Fruit fly (Drosophila melanogaster) whole organism, embryonic: ENCODE data around the gene CG13315.

Experiments used
- Abd-B ChIP-seq: fragments of 200-800 bp; sonication (Bioruptor generic); optimal IDR thresholded peaks from 2 replicates; lab custom pipeline; 2018; ENCODE audit warnings: missing biosample characterization, mild to moderate bottlenecking, missing genetic modification characterization, moderate library complexity
- CG1024 ChIP-seq: fragments of 200-800 bp; sonication (Bioruptor generic); IDR thresholded peaks from 2 replicates; pipeline ENCODE4 v1.3.6; 2022; ENCODE audit warnings: missing biosample characterization, missing genetic modification characterization
- CG10979 ChIP-seq: fragments of 200-800 bp; sonication (Bioruptor generic); optimal IDR thresholded peaks from 2 replicates; lab custom pipeline; 2018; ENCODE audit warnings: missing biosample characterization, mild to moderate bottlenecking, missing genetic modification characterization, moderate library complexity
- CG11085 ChIP-seq: fragments of 200-800 bp; sonication (Bioruptor generic); IDR thresholded peaks from 2 replicates; pipeline ENCODE4 v1.3.6; 2022; ENCODE audit warnings: missing biosample characterization, missing genetic modification characterization
- CG11723 ChIP-seq: fragments of 200-800 bp; sonication (Bioruptor generic); optimal IDR thresholded peaks from 2 replicates; lab custom pipeline; 2017; ENCODE audit warnings: missing biosample characterization, mild to moderate bottlenecking, missing genetic modification characterization
- CG12769 ChIP-seq: fragments of 200-800 bp; sonication (Bioruptor generic); optimal IDR thresholded peaks from 2 replicates; lab custom pipeline; 2019; ENCODE audit warnings: missing biosample characterization, mild to moderate bottlenecking, missing genetic modification characterization, moderate library complexity
- CG13123 ChIP-seq: fragments of 200-800 bp; sonication (Bioruptor generic); optimal IDR thresholded peaks from 2 replicates; lab custom pipeline; 2016; ENCODE audit warnings: missing biosample characterization, missing genetic modification characterization
- CG1529 ChIP-seq: fragments of 200-800 bp; sonication (Bioruptor generic); optimal IDR thresholded peaks from 3 replicates; lab custom pipeline; 2018; ENCODE audit warnings: missing biosample characterization, missing genetic modification characterization
- CG1603 ChIP-seq: fragments of 200-800 bp; sonication (Bioruptor generic); optimal IDR thresholded peaks from 2 replicates; lab custom pipeline; 2019; ENCODE audit warnings: missing biosample characterization, mild to moderate bottlenecking, missing genetic modification characterization, moderate library complexity
- CG16779 ChIP-seq: fragments of 200-800 bp; sonication (Bioruptor generic); IDR thresholded peaks from 2 replicates; pipeline ENCODE4 v1.3.6; 2022; ENCODE audit warnings: missing biosample characterization, missing genetic modification characterization
- CG16815 ChIP-seq: fragments of 200-800 bp; sonication (Bioruptor generic); optimal IDR thresholded peaks from 3 replicates; lab custom pipeline; 2017; ENCODE audit warnings: missing biosample characterization, mild to moderate bottlenecking, missing genetic modification characterization
- CG17328 ChIP-seq: fragments of 200-800 bp; sonication (Bioruptor generic); IDR thresholded peaks from 2 replicates; pipeline ENCODE4 v1.3.6; 2022; ENCODE audit warnings: missing biosample characterization, missing genetic modification characterization
- CG17568 ChIP-seq: fragments of 200-800 bp; sonication (Bioruptor generic); optimal IDR thresholded peaks from 2 replicates; lab custom pipeline; 2018; ENCODE audit warnings: missing biosample characterization, mild to moderate bottlenecking, missing genetic modification characterization, moderate library complexity
- CG18599 ChIP-seq: fragments of 200-800 bp; sonication (Bioruptor generic); optimal IDR thresholded peaks from 3 replicates; lab custom pipeline; 2017; ENCODE audit warnings: missing biosample characterization, missing genetic modification characterization, mild to moderate bottlenecking, moderate library complexity, missing genetic modification reagents
- CG31441 ChIP-seq: fragments of 200-800 bp; sonication (Bioruptor generic); IDR thresholded peaks from 2 replicates; pipeline ENCODE4 v1.3.6; 2022; ENCODE audit warnings: missing biosample characterization, missing genetic modification characterization
- CG32772 ChIP-seq: fragments of 200-800 bp; sonication (Bioruptor generic); IDR thresholded peaks from 2 replicates; pipeline ENCODE4 v1.3.6; 2022; ENCODE audit warnings: missing biosample characterization, missing genetic modification characterization
- CG3407 ChIP-seq: fragments of 200-800 bp; sonication (Bioruptor generic); optimal IDR thresholded peaks from 2 replicates; lab custom pipeline; 2018; ENCODE audit warnings: missing biosample characterization, mild to moderate bottlenecking, missing genetic modification characterization
- CG4617 ChIP-seq: fragments of 200-800 bp; sonication (Bioruptor generic); optimal IDR thresholded peaks from 3 replicates; lab custom pipeline; 2016; ENCODE audit warnings: missing biosample characterization, missing genetic modification characterization, borderline replicate concordance
- CG6272 ChIP-seq: fragments of 200-800 bp; sonication (Bioruptor generic); IDR thresholded peaks from 2 replicates; pipeline ENCODE4 v1.3.6; 2022; ENCODE audit warnings: missing biosample characterization, missing genetic modification characterization
- CG6765 ChIP-seq: fragments of 200-800 bp; sonication (Bioruptor generic); optimal IDR thresholded peaks from 3 replicates; lab custom pipeline; 2017; ENCODE audit warnings: missing biosample characterization, mild to moderate bottlenecking, missing genetic modification characterization
- Doc3 ChIP-seq: fragments of 200-800 bp; sonication (Bioruptor generic); IDR thresholded peaks from 3 replicates; pipeline ENCODE4 v1.3.6; 2022; ENCODE audit warnings: missing biosample characterization, missing genetic modification characterization; ENCODE audit not compliant: partially characterized antibody
- Dp ChIP-seq: fragments of 200-800 bp; sonication (Bioruptor generic); optimal IDR thresholded peaks from 2 replicates; lab custom pipeline; 2018; ENCODE audit warnings: missing biosample characterization, mild to moderate bottlenecking, missing genetic modification characterization, moderate library complexity
- E2f1 ChIP-seq: fragments of 200-800 bp; sonication (Bioruptor generic); IDR thresholded peaks from 2 replicates; pipeline ENCODE4 v1.3.6; 2022; ENCODE audit warnings: missing biosample characterization, missing genetic modification characterization
- H15 ChIP-seq: fragments of 200-800 bp; sonication (Bioruptor generic); IDR thresholded peaks from 3 replicates; pipeline ENCODE4 v1.3.6; 2022; ENCODE audit warnings: missing biosample characterization, missing genetic modification characterization
- Hand ChIP-seq: fragments of 200-800 bp; sonication (Bioruptor generic); optimal IDR thresholded peaks from 2 replicates; lab custom pipeline; 2017; ENCODE audit warnings: mild to moderate bottlenecking, missing biosample characterization, missing genetic modification reagents, missing genetic modification characterization
- Lpt ChIP-seq: fragments of >200 bp; optimal IDR thresholded peaks from 2 replicates; lab custom pipeline; 2018; ENCODE audit warnings: missing biosample characterization, missing genetic modification characterization
- Mrtf ChIP-seq: fragments of 200-800 bp; sonication (Bioruptor generic); IDR thresholded peaks from 3 replicates; pipeline ENCODE4 v1.3.6; 2022; ENCODE audit warnings: missing biosample characterization, missing genetic modification characterization
- Myb ChIP-seq: fragments of 200-800 bp; sonication (Bioruptor generic); optimal IDR thresholded peaks from 2 replicates; lab custom pipeline; 2016; ENCODE audit warnings: missing biosample characterization, missing genetic modification characterization
- NFAT ChIP-seq: fragments of 200-800 bp; sonication (Bioruptor generic); IDR thresholded peaks from 2 replicates; pipeline ENCODE4 v1.3.6; 2022; ENCODE audit warnings: missing biosample characterization, missing genetic modification characterization
- Nf-YC ChIP-seq: fragments of 200-800 bp; optimal IDR thresholded peaks from 3 replicates; lab custom pipeline; 2019; ENCODE audit warnings: missing biosample characterization, mild to moderate bottlenecking, missing genetic modification characterization, moderate library complexity
- Oaz ChIP-seq: fragments of 200-800 bp; sonication (Bioruptor generic); IDR thresholded peaks from 2 replicates; pipeline ENCODE4 v1.3.6; 2022; ENCODE audit warnings: missing biosample characterization, missing genetic modification characterization
- Opbp ChIP-seq: fragments of 200-800 bp; sonication (Bioruptor generic); IDR thresholded peaks from 3 replicates; pipeline ENCODE4 v1.3.6; 2022; ENCODE audit warnings: missing biosample characterization, missing genetic modification characterization; ENCODE audit not compliant: partially characterized antibody
- Optix ChIP-seq: fragments of 200-800 bp; sonication (Bioruptor generic); IDR thresholded peaks from 3 replicates; pipeline ENCODE4 v1.3.6; 2022; ENCODE audit warnings: missing biosample characterization, missing genetic modification characterization
- Pdp1 ChIP-seq, 2 experiments: fragments of 200-800 bp; sonication (Bioruptor generic); optimal IDR thresholded peaks; 3 replicates each; lab custom pipeline; 2016; ENCODE audit warnings: missing biosample characterization in 2 of 2, missing genetic modification characterization in 2 of 2, mild to moderate bottlenecking in 1 of 2, moderate library complexity in 1 of 2
- Poxn ChIP-seq: fragments of 200-800 bp; sonication (Bioruptor generic); IDR thresholded peaks from 2 replicates; pipeline ENCODE4 v1.3.6; 2022; ENCODE audit warnings: missing biosample characterization, missing genetic modification characterization
- Ptx1 ChIP-seq: fragments of 200-800 bp; sonication (Bioruptor generic); IDR thresholded peaks from 2 replicates; pipeline ENCODE4 v1.3.6; 2022; ENCODE audit warnings: missing biosample characterization, missing genetic modification characterization
- Rfx ChIP-seq: fragments of 200-800 bp; sonication (Bioruptor generic); IDR thresholded peaks from 2 replicates; pipeline ENCODE4 v1.3.6; 2022; ENCODE audit warnings: missing biosample characterization, missing genetic modification characterization
- Rx ChIP-seq: fragments of 200-800 bp; sonication (Bioruptor generic); IDR thresholded peaks from 2 replicates; pipeline ENCODE4 v1.3.6; 2022; ENCODE audit warnings: missing biosample characterization, missing genetic modification characterization
- Six4 ChIP-seq: fragments of 200-800 bp; sonication (Bioruptor generic); optimal IDR thresholded peaks from 2 replicates; lab custom pipeline; 2016; ENCODE audit warnings: missing biosample characterization, missing genetic modification characterization
- TFAM ChIP-seq: fragments of 200-800 bp; sonication (Bioruptor generic); optimal IDR thresholded peaks from 2 replicates; lab custom pipeline; 2017; ENCODE audit warnings: missing biosample characterization, missing genetic modification characterization, inconsistent platforms
- amos ChIP-seq: fragments of 200-800 bp; sonication (Bioruptor generic); IDR thresholded peaks from 2 replicates; pipeline ENCODE4 v1.3.6; 2022; ENCODE audit warnings: missing biosample characterization, missing genetic modification characterization; ENCODE audit not compliant: partially characterized antibody
- aop ChIP-seq: fragments of 200-800 bp; sonication (Bioruptor generic); IDR thresholded peaks from 2 replicates; pipeline ENCODE4 v1.3.6; 2022; ENCODE audit warnings: missing biosample characterization, missing genetic modification characterization
- danr ChIP-seq: fragments of 200-800 bp; sonication (Bioruptor generic); IDR thresholded peaks from 2 replicates; pipeline ENCODE4 v1.3.6; 2022; ENCODE audit warnings: missing biosample characterization, missing genetic modification characterization
- gem ChIP-seq: fragments of 200-800 bp; sonication (Bioruptor generic); optimal IDR thresholded peaks from 2 replicates; lab custom pipeline; 2019; ENCODE audit warnings: missing biosample characterization, mild to moderate bottlenecking, missing genetic modification characterization, moderate library complexity
- kah ChIP-seq: fragments of 200-800 bp; sonication (Bioruptor generic); optimal IDR thresholded peaks from 2 replicates; lab custom pipeline; 2018; ENCODE audit warnings: missing biosample characterization, mild to moderate bottlenecking, missing genetic modification characterization
- kni ChIP-seq: fragments of 200-800 bp; sonication (Bioruptor generic); optimal IDR thresholded peaks from 3 replicates; lab custom pipeline; 2017; ENCODE audit warnings: mild to moderate bottlenecking, missing biosample characterization, missing genetic modification reagents, missing genetic modification characterization
- mld ChIP-seq: fragments of 200-800 bp; sonication (Bioruptor generic); IDR thresholded peaks from 3 replicates; pipeline ENCODE4 v1.3.6; 2022; ENCODE audit warnings: missing biosample characterization, missing genetic modification characterization; ENCODE audit not compliant: partially characterized antibody
- odd ChIP-seq: fragments of 200-800 bp; sonication (Bioruptor generic); optimal IDR thresholded peaks from 2 replicates; lab custom pipeline; 2017; ENCODE audit warnings: missing biosample characterization, mild to moderate bottlenecking, missing genetic modification characterization
- pita ChIP-seq: fragments of 200-800 bp; sonication (Bioruptor generic); optimal IDR thresholded peaks from 2 replicates; lab custom pipeline; 2017; ENCODE audit warnings: missing biosample characterization, mild to moderate bottlenecking, missing genetic modification characterization
- stwl ChIP-seq: fragments of 200-800 bp; sonication (Bioruptor generic); optimal IDR thresholded peaks from 3 replicates; lab custom pipeline; 2018; ENCODE audit warnings: missing biosample characterization, mild to moderate bottlenecking, missing genetic modification characterization, moderate library complexity
- tio ChIP-seq: fragments of 200-800 bp; sonication (Bioruptor generic); optimal IDR thresholded peaks from 2 replicates; lab custom pipeline; 2017; ENCODE audit warnings: missing biosample characterization, missing genetic modification characterization, inconsistent platforms
- vfl ChIP-seq: fragments of 200-800 bp; sonication (Bioruptor generic); optimal IDR thresholded peaks from 2 replicates; lab custom pipeline; 2016; ENCODE audit warnings: missing biosample characterization, missing genetic modification characterization

Gene CG13315

DNA sequence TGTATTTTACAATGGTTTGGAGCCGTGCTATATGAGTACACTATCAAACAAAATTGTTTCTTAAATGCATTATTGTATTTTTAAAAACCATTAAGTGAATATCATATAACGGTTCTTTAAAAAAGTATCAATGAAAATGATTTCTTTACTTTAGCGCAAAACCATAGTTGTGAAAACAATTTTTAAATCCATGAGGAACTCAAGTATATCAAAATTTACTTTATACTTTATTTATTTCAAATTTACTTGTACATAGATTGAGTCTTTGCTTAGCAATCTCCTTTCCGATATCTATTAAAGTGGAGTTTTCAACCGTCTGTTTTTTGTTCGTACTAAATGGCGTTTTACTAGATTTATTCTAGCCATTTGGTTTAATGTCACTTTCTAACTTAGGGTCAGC, 49.6 kb upstream of the CG13315 start, which contains the start of gene Argk2 (continued):
- peak; percentile 69 for TF ChIP-seq Myb (GFP tag; lab: Kevin White, UChicago)
- TF ChIP-seq gem (tag; lab: Kevin White, UChicago) = peak; percentile 17
- no peak for TF ChIP-seq CG12769 (tag; lab: Kevin White, UChicago)
- TF ChIP-seq CG1024 (GFP tag; lab: Robert Waterston, UW) = no peak
- TF ChIP-seq stwl (tag; lab: Kevin White, UChicago) = no peak
- peak; percentile 45; the same call in 1 of the 2 replicates for TF ChIP-seq amos (GFP tag; lab: Robert Waterston, UW)
- TF ChIP-seq CG4617 (GFP tag; lab: Kevin White, UChicago) = no peak
- TF ChIP-seq pita (GFP tag; lab: Kevin White, UChicago) = peak; percentile 70
- no peak for TF ChIP-seq Oaz
- TF ChIP-seq TFAM (GFP tag; lab: Kevin White, UChicago) = no peak
- TF ChIP-seq CG16815 (GFP tag; lab: Kevin White, UChicago) = no peak
- no peak for TF ChIP-seq Optix (GFP tag; lab: Robert Waterston, UW)
- TF ChIP-seq Nf-YC (tag; lab: Kevin White, UChicago) = no peak
- no peak for TF ChIP-seq CG1529
- TF ChIP-seq H15 = no peak
- TF ChIP-seq Pdp1 (GFP tag; optimal IDR thresholded peaks at IDR 0.05; lab: Kevin White, UChicago) = no peak
- no peak for TF ChIP-seq tio
- TF ChIP-seq CG18599 = no peak
- peak; percentile 5; the same call in 1 of the 2 replicates for TF ChIP-seq CG32772 (GFP tag; lab: Robert Waterston, UW)
- TF ChIP-seq CG3407 (GFP tag; lab: Kevin White, UChicago) = no peak
- no peak for TF ChIP-seq Rfx (GFP tag; lab: Robert Waterston, UW)
- no peak for TF ChIP-seq Opbp
- no peak for TF ChIP-seq Doc3
- no peak for TF ChIP-seq CG11085
- TF ChIP-seq CG17568 = no peak
- no peak for TF ChIP-seq CG10979 (tag; lab: Kevin White, UChicago)
- no peak for TF ChIP-seq Six4 (GFP tag; lab: Kevin White, UChicago)
- peak; percentile 51 for TF ChIP-seq Ptx1 (GFP tag; lab: Robert Waterston, UW)
- TF ChIP-seq kni (GFP tag; lab: Kevin White, UChicago) = no peak
- TF ChIP-seq Rx (GFP tag; lab: Robert Waterston, UW) = no peak
- TF ChIP-seq CG6272 (GFP tag; lab: Robert Waterston, UW) = peak; percentile 10; the same call in 1 of the 2 replicates
- TF ChIP-seq Mrtf (GFP tag; lab: Robert Waterston, UW) = no peak
- no peak for TF ChIP-seq CG13123
- no peak for TF ChIP-seq mld (GFP tag; lab: Robert Waterston, UW)
- no peak for TF ChIP-seq vfl
- TF ChIP-seq Abd-B (GFP tag; lab: Kevin White, UChicago) = peak; percentile 74
- no peak for TF ChIP-seq CG17328 (GFP tag; lab: Robert Waterston, UW)
- TF ChIP-seq odd (GFP tag; lab: Kevin White, UChicago) = no peak
- TF ChIP-seq CG11723 (GFP tag; lab: Kevin White, UChicago) = no peak
- no peak for TF ChIP-seq Poxn (GFP tag; lab: Robert Waterston, UW)
- no peak for TF ChIP-seq kah (GFP tag; lab: Kevin White, UChicago)
- TF ChIP-seq CG6765 (GFP tag; lab: Kevin White, UChicago) = no peak
- no peak for TF ChIP-seq Lpt
- no peak for TF ChIP-seq E2f1 (GFP tag; lab: Robert Waterston, UW)
- TF ChIP-seq CG31441 (GFP tag; lab: Robert Waterston, UW) = 0 out of 2 replicates have a peak, but pooled peaks have one; percentile 22
- TF ChIP-seq aop = no peak
- no peak for TF ChIP-seq Dp (GFP tag; lab: Kevin White, UChicago)
- TF ChIP-seq CG1603 (tag; lab: Kevin White, UChicago) = no peak
- TF ChIP-seq danr (GFP tag; lab: Robert Waterston, UW) = no peak
- TF ChIP-seq CG16779 = no peak
- no peak for TF ChIP-seq Hand (GFP tag; lab: Kevin White, UChicago)
- no peak for TF ChIP-seq NFAT (GFP tag; lab: Robert Waterston, UW)
